Fruit fly (Drosophila melanogaster) whole organism, pupa: Measurements from ENCODE around the gene Cyt-c1.

Experiments used
- CG14655 ChIP-seq: fragments of 200-800 bp; sonication (Bioruptor generic); optimal IDR thresholded peaks from 3 replicates; lab custom pipeline; 2017; ENCODE audit warnings: mild to moderate bottlenecking, missing biosample characterization, missing genetic modification reagents, missing genetic modification characterization
- CG15710 ChIP-seq: fragments of 200-800 bp; sonication (Bioruptor generic); optimal IDR thresholded peaks from 2 replicates; lab custom pipeline; 2018; ENCODE audit warnings: missing biosample characterization, mild to moderate bottlenecking, missing genetic modification characterization, moderate library complexity
- CG32121 ChIP-seq: fragments of 200-800 bp; sonication (Bioruptor generic); IDR thresholded peaks from 2 replicates; pipeline ENCODE4 v1.3.6; 2022; ENCODE audit warnings: missing biosample characterization, missing genetic modification characterization
- CG34367 ChIP-seq: fragments of 200-800 bp; sonication (Bioruptor generic); optimal IDR thresholded peaks from 2 replicates; lab custom pipeline; 2018; ENCODE audit warnings: missing biosample characterization, mild to moderate bottlenecking, missing genetic modification characterization
- CG8159 ChIP-seq: fragments of 200-800 bp; sonication (Bioruptor generic); optimal IDR thresholded peaks from 3 replicates; lab custom pipeline; 2018; ENCODE audit warnings: missing biosample characterization, mild to moderate bottlenecking, missing genetic modification characterization, moderate library complexity
- CG8301 ChIP-seq: fragments of 200-800 bp; sonication (Bioruptor generic); optimal IDR thresholded peaks from 2 replicates; lab custom pipeline; 2018; ENCODE audit warnings: missing biosample characterization, mild to moderate bottlenecking, missing genetic modification characterization
- CG9948 ChIP-seq: fragments of 200-800 bp; sonication (Bioruptor generic); optimal IDR thresholded peaks from 2 replicates; lab custom pipeline; 2018; ENCODE audit warnings: missing biosample characterization, mild to moderate bottlenecking, missing genetic modification characterization, moderate library complexity
- EcR ChIP-seq: fragments of 200-800 bp; sonication (Bioruptor generic); optimal IDR thresholded peaks from 3 replicates; lab custom pipeline; 2019; ENCODE audit warnings: missing biosample characterization, missing genetic modification characterization, mild to moderate bottlenecking, moderate library complexity, missing genetic modification reagents
- Snoo ChIP-seq: fragments of 200-800 bp; sonication (Bioruptor generic); optimal IDR thresholded peaks from 3 replicates; lab custom pipeline; 2017; ENCODE audit warnings: missing biosample characterization, mild to moderate bottlenecking, missing genetic modification characterization, inconsistent platforms
- fd96Ca ChIP-seq: fragments of 200-800 bp; sonication (Bioruptor generic); IDR thresholded peaks from 3 replicates; pipeline ENCODE4 v1.3.6; 2022; ENCODE audit warnings: missing biosample characterization, missing genetic modification characterization
- gl ChIP-seq: fragments of 200-800 bp; sonication (Bioruptor generic); optimal IDR thresholded peaks from 2 replicates; lab custom pipeline; 2018; ENCODE audit warnings: missing biosample characterization, mild to moderate bottlenecking, missing genetic modification characterization

- TF ChIP-seq CG8301 (tag; lab: Kevin White, UChicago) = peak; percentile 49
- TF ChIP-seq gl (tag; lab: Kevin White, UChicago) = peak; percentile 80
- TF ChIP-seq CG34367 = peak; percentile 92
- 0 out of 2 replicates have a peak, but pooled peaks have one; percentile 8 for TF ChIP-seq CG32121 (GFP tag; lab: Robert Waterston, UW)
- TF ChIP-seq CG15710 (tag; lab: Kevin White, UChicago) = peak; percentile 97
- peak; percentile 100 for TF ChIP-seq EcR (GFP tag; lab: Kevin White, UChicago)
- TF ChIP-seq Snoo = peak; percentile 78
- peak; percentile 97 for TF ChIP-seq CG8159
- TF ChIP-seq fd96Ca (GFP tag; lab: Robert Waterston, UW) = no peak
- peak; percentile 89 for TF ChIP-seq CG9948 (tag; lab: Kevin White, UChicago)
- TF ChIP-seq CG14655 (GFP tag; lab: Kevin White, UChicago) = peak; percentile 65
Observed at dm6 chr3L:5352684-5353322, 7.2 kb upstream of the Cyt-c1 start.
